Worm (Caenorhabditis elegans): ENCODE data around the gene F35C11.2.

The F35C11.2 gene

ce11 chrII:8199803-8200202 is 48.8 kb downstream of the F35C11.2 start:
- TF ChIP-seq mab-5 (tag; optimal IDR thresholded peaks at IDR 0.05): no peak
- TF ChIP-seq sptf-1 (tag; optimal IDR thresholded peaks at IDR 0.05): no peak
- TF ChIP-seq ceh-43 (GFP tag; optimal IDR thresholded peaks at IDR 0.05): no peak
- no peak for TF ChIP-seq sem-2 (GFP tag; optimal IDR thresholded peaks at IDR 0.05)
- TF ChIP-seq blmp-1 (tag; optimal IDR thresholded peaks at IDR 0.05): peak; percentile 74
- no peak for TF ChIP-seq ztf-11 (tag; optimal IDR thresholded peaks at IDR 0.05)
- no peak for TF ChIP-seq flh-1 (GFP tag; optimal IDR thresholded peaks at IDR 0.05)
- TF ChIP-seq lin-32 (GFP tag; optimal IDR thresholded peaks at IDR 0.05): no peak
- no peak for TF ChIP-seq M03D4.4 (tag; optimal IDR thresholded peaks at IDR 0.05)
- TF ChIP-seq unc-62 (GFP tag; optimal IDR thresholded peaks at IDR 0.05): peak; percentile 43
- TF ChIP-seq nhr-237 (tag; optimal IDR thresholded peaks at IDR 0.05): no peak
- TF ChIP-seq tbx-8 (GFP tag; optimal IDR thresholded peaks at IDR 0.05): no peak
- no peak for TF ChIP-seq ceh-39 (tag; optimal IDR thresholded peaks at IDR 0.05)
- no peak for TF ChIP-seq ces-1 (GFP tag; optimal IDR thresholded peaks at IDR 0.05)

ce11 chrII:8198503-8198902 is 50.1 kb downstream of the F35C11.2 start, which contains the start of gene qua-1:
Gene qua-1 (plus strand): TSS chrII:8198803.
- no peak for TF ChIP-seq flh-1 (GFP tag; optimal IDR thresholded peaks at IDR 0.05)
- TF ChIP-seq ceh-43 (GFP tag; optimal IDR thresholded peaks at IDR 0.05): no peak
- TF ChIP-seq unc-120 (tag; optimal IDR thresholded peaks at IDR 0.05; ENCODE audit: poor library complexity, severe bottlenecking): no peak
- TF ChIP-seq nhr-76 (tag; optimal IDR thresholded peaks at IDR 0.05): no peak
- no peak for TF ChIP-seq lsy-2 (tag; optimal IDR thresholded peaks at IDR 0.05)
- no peak for TF ChIP-seq nhr-2 (tag; optimal IDR thresholded peaks at IDR 0.05)
- TF ChIP-seq elt-3 (tag; optimal IDR thresholded peaks at IDR 0.05): no peak
- TF ChIP-seq hlh-1 (tag; optimal IDR thresholded peaks at IDR 0.05): no peak
- no peak for TF ChIP-seq unc-62 (GFP tag; optimal IDR thresholded peaks at IDR 0.05)
- no peak for TF ChIP-seq tbx-8 (GFP tag; optimal IDR thresholded peaks at IDR 0.05)
- TF ChIP-seq lin-32 (GFP tag; optimal IDR thresholded peaks at IDR 0.05): no peak
- no peak for TF ChIP-seq unc-39 (tag; optimal IDR thresholded peaks at IDR 0.05)
- TF ChIP-seq nhr-237 (tag; optimal IDR thresholded peaks at IDR 0.05): no peak
- TF ChIP-seq zip-8 (tag; optimal IDR thresholded peaks at IDR 0.05): no peak
- TF ChIP-seq nhr-28 (tag; optimal IDR thresholded peaks at IDR 0.05): no peak
- TF ChIP-seq pha-4 (tag; optimal IDR thresholded peaks at IDR 0.05): no peak

ce11 chrII:8193922-8194321 is 54.7 kb downstream of the F35C11.2 start:
- TF ChIP-seq unc-120 (tag; optimal IDR thresholded peaks at IDR 0.05; ENCODE audit: poor library complexity, severe bottlenecking): no peak
- TF ChIP-seq lin-13 (tag; optimal IDR thresholded peaks at IDR 0.05): no peak
- TF ChIP-seq unc-62 (GFP tag; optimal IDR thresholded peaks at IDR 0.05): no peak
- no peak for TF ChIP-seq nhr-237 (tag; optimal IDR thresholded peaks at IDR 0.05)
- no peak for TF ChIP-seq mls-2 (tag; optimal IDR thresholded peaks at IDR 0.05)
- no peak for TF ChIP-seq elt-3 (tag; optimal IDR thresholded peaks at IDR 0.05)

All from whole organism, mixed stage, embryonic.